Worm (Caenorhabditis elegans): ENCODE measurements around the gene Y41G9A.6.

The Y41G9A.6 gene

DNA sequence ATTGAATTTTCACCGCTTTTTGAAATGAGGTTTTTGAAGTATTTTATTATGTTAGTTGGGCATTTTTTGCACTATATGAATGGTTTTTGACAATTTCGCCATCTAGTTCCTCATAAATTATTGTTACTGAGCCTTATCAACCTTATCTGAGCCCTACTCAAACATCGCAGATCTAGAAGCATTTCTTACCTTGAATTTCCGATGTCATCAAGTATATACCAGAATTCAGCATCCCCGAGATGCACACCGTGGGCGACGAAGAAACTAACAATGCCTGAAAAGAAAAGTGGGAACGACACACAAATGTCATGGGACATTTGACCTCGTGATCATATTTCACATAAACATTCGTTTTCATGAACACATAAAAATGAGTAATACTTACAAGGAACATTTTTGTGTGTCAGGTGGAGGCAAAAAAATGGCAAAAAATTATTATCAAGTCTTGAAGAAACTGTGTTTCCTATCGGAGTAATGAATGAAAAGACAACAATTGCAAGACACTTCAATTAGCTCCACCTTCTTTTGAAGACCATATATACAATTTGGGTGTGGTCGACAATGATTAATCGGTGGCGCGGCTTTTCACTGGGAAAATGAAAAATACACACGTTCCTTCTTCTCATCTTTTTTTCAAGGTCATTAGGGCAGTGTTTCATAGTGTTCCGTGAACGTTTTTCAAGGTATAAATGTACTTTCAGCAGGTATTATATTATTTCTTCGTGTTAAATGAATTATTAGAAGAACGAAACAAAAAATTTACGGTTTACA lies 31.1 kb downstream of the Y41G9A.6 start:
- TF ChIP-seq tbx-37 (GFP tag; conservative IDR thresholded peaks at IDR 0.05) (no peak), ets-7 (tag; optimal IDR thresholded peaks at IDR 0.05) (no peak), F13C5.2 (tag; optimal IDR thresholded peaks at IDR 0.05) (no peak), B0310.2 (tag; optimal IDR thresholded peaks at IDR 0.05) (no peak), tra-4 (tag; optimal IDR thresholded peaks at IDR 0.05) (no peak), ama-1 (optimal IDR thresholded peaks at IDR 0.05) (no peak), ceh-13 (GFP tag; optimal IDR thresholded peaks at IDR 0.05) (no peak), hmbx-1 (tag; optimal IDR thresholded peaks at IDR 0.05) (no peak), aly-1 (tag; optimal IDR thresholded peaks at IDR 0.05) (no peak), scrt-1 (GFP tag; IDR thresholded peaks at IDR 0.05) (no peak), hnd-1 (tag; optimal IDR thresholded peaks at IDR 0.05) (no peak), pes-1 (GFP tag; IDR thresholded peaks at IDR 0.05) (no peak)

DNA sequence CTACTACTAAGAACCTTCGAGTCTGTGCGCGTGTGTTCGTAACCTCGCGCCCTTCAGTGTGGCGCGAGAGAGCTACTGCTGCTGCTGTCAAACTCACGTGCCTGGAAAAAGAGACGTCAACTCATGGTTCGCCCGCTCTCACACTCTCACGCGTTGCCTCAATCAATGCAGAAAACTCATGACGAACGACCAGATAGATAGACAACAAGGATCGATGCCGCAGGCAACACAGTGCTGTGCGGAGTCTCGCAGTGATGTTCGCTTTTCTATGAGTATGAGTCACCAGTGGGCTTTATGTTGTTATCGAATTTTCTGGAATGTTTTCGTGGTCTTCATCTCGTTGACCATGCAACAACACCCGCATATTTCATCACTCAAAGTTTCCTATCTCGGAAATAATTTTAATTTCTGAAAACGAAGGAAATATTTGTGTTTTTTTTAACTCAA lies 32.0 kb downstream of the Y41G9A.6 start:
- TF ChIP-seq tbx-37 (GFP tag; conservative IDR thresholded peaks at IDR 0.05) (no peak), flt-1 (GFP tag; IDR thresholded peaks at IDR 0.05) (no peak), B0310.2 (tag; optimal IDR thresholded peaks at IDR 0.05) (no peak), aly-1 (tag; optimal IDR thresholded peaks at IDR 0.05) (no peak), ceh-13 (GFP tag; optimal IDR thresholded peaks at IDR 0.05) (no peak), scrt-1 (GFP tag; IDR thresholded peaks at IDR 0.05) (no peak), ceh-36 (tag; optimal IDR thresholded peaks at IDR 0.05) (no peak)

DNA sequence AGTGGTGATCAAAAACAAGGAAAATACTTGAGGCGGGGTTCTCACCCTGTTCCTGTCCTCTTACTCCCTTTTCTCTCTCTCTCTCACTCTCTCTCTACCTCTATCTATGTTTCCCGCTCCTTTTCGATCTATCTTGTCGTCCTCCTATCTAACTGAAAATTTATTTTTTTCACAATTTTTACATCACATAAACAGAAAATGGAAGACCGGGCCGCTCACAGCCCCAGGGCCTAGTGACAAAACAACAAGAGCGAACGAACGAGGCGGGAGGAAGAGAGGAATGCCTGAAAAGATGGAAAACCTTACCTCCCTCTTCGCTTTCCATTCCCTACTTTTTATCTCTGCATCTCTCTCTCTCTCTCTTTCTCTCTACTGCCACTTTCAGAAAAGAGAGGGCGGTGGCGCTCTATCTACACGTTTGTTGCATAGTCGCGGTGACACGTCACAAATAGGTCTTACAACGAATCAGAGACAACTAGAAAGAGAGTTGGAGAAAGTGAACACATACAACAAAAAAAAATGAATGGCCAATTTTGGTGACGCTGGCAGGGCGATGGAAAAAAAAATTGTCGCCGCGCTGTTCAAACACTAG lies 32.7 kb downstream of the Y41G9A.6 start:
- TF ChIP-seq scrt-1 (GFP tag; IDR thresholded peaks at IDR 0.05) (no peak), tbx-37 (GFP tag; conservative IDR thresholded peaks at IDR 0.05) (no peak), ceh-36 (tag; optimal IDR thresholded peaks at IDR 0.05) (no peak), sea-1 (GFP tag; conservative IDR thresholded peaks at IDR 0.05) (no peak)

DNA sequence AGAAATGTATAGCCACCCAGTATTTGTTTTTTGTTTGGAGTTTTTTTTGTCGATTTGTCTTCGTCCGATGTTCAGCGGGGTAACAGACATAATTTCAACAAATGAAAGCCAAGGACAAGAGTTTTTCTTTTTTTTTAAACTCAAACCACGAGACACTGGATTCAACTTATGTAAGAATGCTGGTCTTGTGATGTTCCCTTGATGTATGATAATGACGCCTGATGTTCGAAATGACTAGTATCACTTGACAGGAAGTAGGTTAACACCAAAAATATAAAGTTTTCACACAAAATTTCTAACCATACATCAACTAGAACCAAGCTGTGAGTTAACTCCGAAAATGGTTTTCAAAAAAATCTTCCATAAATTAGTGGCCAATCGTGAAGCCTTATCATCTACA lies 33.4 kb downstream of the Y41G9A.6 start:
- no peak for TF ChIP-seq ets-7 (tag; optimal IDR thresholded peaks at IDR 0.05)
- TF ChIP-seq sea-1 (GFP tag; conservative IDR thresholded peaks at IDR 0.05): no peak
- no peak for TF ChIP-seq hnd-1 (tag; optimal IDR thresholded peaks at IDR 0.05)
- TF ChIP-seq tbx-37 (GFP tag; conservative IDR thresholded peaks at IDR 0.05): no peak
- no peak for TF ChIP-seq scrt-1 (GFP tag; IDR thresholded peaks at IDR 0.05)
- TF ChIP-seq tra-4 (tag; optimal IDR thresholded peaks at IDR 0.05): no peak
- no peak for TF ChIP-seq ama-1 (optimal IDR thresholded peaks at IDR 0.05)
- no peak for TF ChIP-seq hmbx-1 (tag; optimal IDR thresholded peaks at IDR 0.05)
- TF ChIP-seq hmg-4 (GFP tag; optimal IDR thresholded peaks at IDR 0.05): no peak
- TF ChIP-seq aly-1 (tag; optimal IDR thresholded peaks at IDR 0.05): no peak
- TF ChIP-seq ceh-36 (tag; optimal IDR thresholded peaks at IDR 0.05): no peak
- TF ChIP-seq ceh-13 (GFP tag; optimal IDR thresholded peaks at IDR 0.05): no peak
- no peak for TF ChIP-seq F13C5.2 (tag; optimal IDR thresholded peaks at IDR 0.05)
- no peak for TF ChIP-seq flt-1 (GFP tag; IDR thresholded peaks at IDR 0.05)
- TF ChIP-seq tbx-11 (GFP tag; IDR thresholded peaks at IDR 0.05): no peak
- no peak for TF ChIP-seq B0310.2 (tag; optimal IDR thresholded peaks at IDR 0.05)
- no peak for TF ChIP-seq pes-1 (GFP tag; IDR thresholded peaks at IDR 0.05)

DNA sequence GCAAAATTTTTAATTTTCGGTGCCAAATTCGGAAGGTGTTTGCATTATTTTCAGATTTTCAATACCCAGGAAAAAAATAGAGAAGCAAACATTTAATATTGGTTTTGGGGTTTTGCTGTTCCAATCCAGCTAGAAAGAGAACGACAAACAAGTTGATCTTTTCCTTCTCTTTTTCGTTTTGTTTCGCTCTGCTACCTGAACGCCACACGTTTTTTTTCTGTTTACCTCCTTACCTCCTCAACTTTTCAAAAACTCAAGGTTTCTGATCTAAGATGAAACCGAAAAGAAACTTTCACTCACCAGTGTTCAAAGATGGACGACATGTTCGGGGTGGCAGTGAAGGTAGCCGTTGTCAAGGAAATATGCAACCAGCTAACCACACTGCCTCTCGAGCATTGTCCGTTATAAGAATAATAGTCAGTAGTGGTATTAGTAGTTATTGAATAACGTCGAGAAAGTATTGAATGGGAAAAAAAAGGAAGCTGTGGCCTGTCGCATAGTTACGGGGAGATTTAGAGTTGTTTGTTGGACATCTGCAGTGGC lies 34.1 kb downstream of the Y41G9A.6 start:
- TF ChIP-seq sea-1 (GFP tag; conservative IDR thresholded peaks at IDR 0.05) (no peak), hmbx-1 (tag; optimal IDR thresholded peaks at IDR 0.05) (no peak), F13C5.2 (tag; optimal IDR thresholded peaks at IDR 0.05) (no peak), flt-1 (GFP tag; IDR thresholded peaks at IDR 0.05) (no peak), ceh-36 (tag; optimal IDR thresholded peaks at IDR 0.05) (no peak), ets-7 (tag; optimal IDR thresholded peaks at IDR 0.05) (no peak), aly-1 (tag; optimal IDR thresholded peaks at IDR 0.05) (no peak), ama-1 (optimal IDR thresholded peaks at IDR 0.05) (no peak)

DNA sequence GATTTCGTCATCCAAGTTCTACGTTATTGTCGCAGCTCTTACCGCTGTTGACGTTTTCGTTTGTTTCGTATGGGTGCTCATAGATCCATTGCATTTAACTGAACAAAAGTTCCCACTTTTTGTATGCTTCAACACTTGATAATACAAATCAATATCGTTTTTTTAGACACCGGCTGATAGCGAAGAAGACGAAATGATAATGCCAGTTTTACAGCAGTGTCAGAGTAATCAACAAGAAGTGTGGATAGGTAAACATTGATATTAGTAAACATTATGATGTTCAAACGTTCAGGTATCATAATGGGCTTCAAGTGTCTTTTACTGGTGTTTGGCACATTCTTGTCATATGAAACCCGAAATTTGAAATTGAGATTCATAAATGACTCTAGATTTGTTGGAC lies 37.4 kb downstream of the Y41G9A.6 start:
- TF ChIP-seq tra-4 (tag; optimal IDR thresholded peaks at IDR 0.05): no peak
- TF ChIP-seq tbx-37 (GFP tag; conservative IDR thresholded peaks at IDR 0.05): no peak
- no peak for TF ChIP-seq scrt-1 (GFP tag; IDR thresholded peaks at IDR 0.05)
- TF ChIP-seq flt-1 (GFP tag; IDR thresholded peaks at IDR 0.05): no peak
- TF ChIP-seq F13C5.2 (tag; optimal IDR thresholded peaks at IDR 0.05): no peak
- TF ChIP-seq ceh-36 (tag; optimal IDR thresholded peaks at IDR 0.05): no peak
- no peak for TF ChIP-seq hmg-4 (GFP tag; optimal IDR thresholded peaks at IDR 0.05)
- TF ChIP-seq pes-1 (GFP tag; IDR thresholded peaks at IDR 0.05): no peak
- no peak for TF ChIP-seq hnd-1 (tag; optimal IDR thresholded peaks at IDR 0.05)
- TF ChIP-seq hmbx-1 (tag; optimal IDR thresholded peaks at IDR 0.05): no peak
- no peak for TF ChIP-seq ceh-13 (GFP tag; optimal IDR thresholded peaks at IDR 0.05)

DNA sequence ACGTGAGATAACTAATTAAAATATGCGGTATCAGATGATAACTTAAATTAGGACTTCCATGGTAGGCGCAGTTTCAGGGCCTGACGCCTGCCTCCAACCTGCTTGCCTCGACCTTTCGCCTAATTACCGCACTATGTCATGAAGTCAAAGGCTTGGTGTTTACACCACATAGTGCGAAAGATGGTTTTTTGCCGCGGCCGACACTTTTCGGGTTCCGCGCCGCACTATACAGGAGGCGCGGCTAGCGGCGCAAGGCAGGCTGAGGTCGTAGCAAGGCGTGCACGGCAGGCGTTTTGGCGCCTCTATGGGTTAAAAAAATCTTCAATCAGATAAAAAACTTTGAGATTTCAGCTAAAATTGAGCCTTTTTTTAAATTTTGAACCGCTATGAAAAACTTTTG lies 42.9 kb downstream of the Y41G9A.6 start:
- no peak for TF ChIP-seq sea-1 (GFP tag; conservative IDR thresholded peaks at IDR 0.05)
- TF ChIP-seq ceh-36 (tag; optimal IDR thresholded peaks at IDR 0.05): no peak
- no peak for TF ChIP-seq tra-4 (tag; optimal IDR thresholded peaks at IDR 0.05)
- TF ChIP-seq ceh-13 (GFP tag; optimal IDR thresholded peaks at IDR 0.05): no peak
- no peak for TF ChIP-seq ets-7 (tag; optimal IDR thresholded peaks at IDR 0.05)
- no peak for TF ChIP-seq tbx-37 (GFP tag; conservative IDR thresholded peaks at IDR 0.05)
- TF ChIP-seq aly-1 (tag; optimal IDR thresholded peaks at IDR 0.05): no peak
- TF ChIP-seq B0310.2 (tag; optimal IDR thresholded peaks at IDR 0.05): no peak
- no peak for TF ChIP-seq flt-1 (GFP tag; IDR thresholded peaks at IDR 0.05)
